Fruit fly (Drosophila melanogaster) whole organism: ENCODE data around the gene CG10470.

Source experiments
- CG8478 ChIP-seq: fragments of >200 bp; optimal IDR thresholded peaks from 2 replicates; lab custom pipeline; 2018; ENCODE audit warnings: inconsistent platforms
- Dll ChIP-seq: fragments of >200 bp; optimal IDR thresholded peaks from 2 replicates; lab custom pipeline; 2017
- EcR ChIP-seq, 2 experiments: fragments of >200 bp; optimal IDR thresholded peaks; 2 replicates each; lab custom pipeline; 2017; ENCODE audit warnings: missing biosample characterization in 2 of 2, missing genetic modification characterization in 2 of 2, missing genetic modification reagents in 2 of 2
- pan ChIP-seq: fragments of >200 bp; optimal IDR thresholded peaks from 2 replicates; lab custom pipeline; 2017
- psq ChIP-seq: fragments of >200 bp; optimal IDR thresholded peaks from 2 replicates; lab custom pipeline; 2017
- usp ChIP-seq: fragments of >200 bp; optimal IDR thresholded peaks from 2 replicates; lab custom pipeline; 2017; ENCODE audit warnings: missing biosample characterization, missing genetic modification characterization, mixed read lengths

The CG10470 gene

dm6 chr2L:19035013-19035412 lies 13.9 kb upstream of the CG10470 start:
- TF ChIP-seq CG8478 (lab: Kevin White, UChicago) = no peak
- TF ChIP-seq EcR (GFP tag; optimal IDR thresholded peaks at IDR 0.05; lab: Kevin White, UChicago) = no peak
- no peak for TF ChIP-seq usp (GFP tag; lab: Kevin White, UChicago)
- TF ChIP-seq Dll = no peak
- no peak for TF ChIP-seq pan (lab: Kevin White, UChicago)
- TF ChIP-seq psq (lab: Kevin White, UChicago) = no peak

dm6 chr2L:19036105-19036714 lies 12.7 kb upstream of the CG10470 start:
- TF ChIP-seq pan (lab: Kevin White, UChicago) (no peak), psq (lab: Kevin White, UChicago) (no peak), usp (GFP tag; lab: Kevin White, UChicago) (no peak), EcR (GFP tag; optimal IDR thresholded peaks at IDR 0.05; lab: Kevin White, UChicago) (no peak), Dll (no peak), CG8478 (lab: Kevin White, UChicago) (no peak)

- TF ChIP-seq pan (lab: Kevin White, UChicago) (no peak), psq (lab: Kevin White, UChicago) (no peak), CG8478 (lab: Kevin White, UChicago) (no peak), usp (GFP tag; lab: Kevin White, UChicago) (no peak), EcR (GFP tag; optimal IDR thresholded peaks at IDR 0.05; lab: Kevin White, UChicago) (no peak), Dll (no peak)
Measured at dm6 chr2L:19037011-19037410, 11.9 kb upstream of the CG10470 start.

dm6 chr2L:19037455-19037854 lies 11.4 kb upstream of the CG10470 start:
- no peak for TF ChIP-seq Dll
- TF ChIP-seq EcR (GFP tag; optimal IDR thresholded peaks at IDR 0.05; lab: Kevin White, UChicago) = no peak
- TF ChIP-seq psq (lab: Kevin White, UChicago) = no peak
- no peak for TF ChIP-seq CG8478 (lab: Kevin White, UChicago)
- TF ChIP-seq pan (lab: Kevin White, UChicago) = no peak
- no peak for TF ChIP-seq usp (GFP tag; lab: Kevin White, UChicago)

dm6 chr2L:19041590-19041989 lies 7.3 kb upstream of the CG10470 start, which contains the start of gene Catsup:
Gene Catsup (plus strand): TSS chr2L:19041862.
- TF ChIP-seq pan (lab: Kevin White, UChicago) (no peak), psq (lab: Kevin White, UChicago) (no peak), CG8478 (lab: Kevin White, UChicago) (no peak), Dll (no peak)

- TF ChIP-seq psq (lab: Kevin White, UChicago) (no peak), CG8478 (lab: Kevin White, UChicago) (no peak), usp (GFP tag; lab: Kevin White, UChicago) (no peak), Dll (no peak), EcR (GFP tag; optimal IDR thresholded peaks at IDR 0.05; lab: Kevin White, UChicago) (no peak), pan (lab: Kevin White, UChicago) (no peak)
Measured at dm6 chr2L:19045111-19045560, 3.7 kb upstream of the CG10470 start, which contains the start of the genes Ttc19 and Acn. Gene Ttc19 (minus strand): TSS chr2L:19045148. Gene Acn (plus strand): TSS chr2L:19045355.

- TF ChIP-seq psq (lab: Kevin White, UChicago) (no peak), usp (GFP tag; lab: Kevin White, UChicago) (no peak), Dll (no peak), EcR (GFP tag; optimal IDR thresholded peaks at IDR 0.05; lab: Kevin White, UChicago) (no peak), CG8478 (lab: Kevin White, UChicago) (no peak), pan (lab: Kevin White, UChicago) (no peak)
Measured at dm6 chr2L:19051534-19052100, 2.7 kb downstream of the CG10470 start, which contains the start of gene Rpn3. Gene Rpn3 (plus strand): TSS chr2L:19051790.

- TF ChIP-seq CG8478 (lab: Kevin White, UChicago) (no peak), pan (lab: Kevin White, UChicago) (no peak), psq (lab: Kevin White, UChicago) (no peak), usp (GFP tag; lab: Kevin White, UChicago) (no peak), Dll (no peak), EcR (GFP tag; optimal IDR thresholded peaks at IDR 0.05; lab: Kevin White, UChicago) (no peak)
Measured at dm6 chr2L:19053860-19054515, 5.1 kb downstream of the CG10470 start, which contains the start of gene CG10492. Gene CG10492 (plus strand): TSS chr2L:19054078.

- no peak for TF ChIP-seq EcR (GFP tag; optimal IDR thresholded peaks at IDR 0.05; lab: Kevin White, UChicago)
- no peak for TF ChIP-seq Dll
- TF ChIP-seq psq (lab: Kevin White, UChicago) = no peak
- TF ChIP-seq usp (GFP tag; lab: Kevin White, UChicago) = no peak
- TF ChIP-seq pan (lab: Kevin White, UChicago) = no peak
- TF ChIP-seq CG8478 (lab: Kevin White, UChicago) = no peak
Measured at dm6 chr2L:19054516-19054887, 5.6 kb downstream of the CG10470 start.

- TF ChIP-seq usp (GFP tag; lab: Kevin White, UChicago) (no peak), EcR (GFP tag; optimal IDR thresholded peaks at IDR 0.05; lab: Kevin White, UChicago) (no peak), psq (lab: Kevin White, UChicago) (no peak)
Measured at dm6 chr2L:19057799-19058198, 8.9 kb downstream of the CG10470 start.

- TF ChIP-seq psq (lab: Kevin White, UChicago) (no peak), CG8478 (lab: Kevin White, UChicago) (no peak), pan (lab: Kevin White, UChicago) (no peak), Dll (no peak), usp (GFP tag; lab: Kevin White, UChicago) (no peak)
Measured at dm6 chr2L:19058916-19059315, 10.0 kb downstream of the CG10470 start, which contains the start of gene Phlpp. Gene Phlpp (plus strand): TSS chr2L:19059129.
